Worm (Caenorhabditis elegans): Measurements from ENCODE around the gene dct-8.

Gene dct-8

DNA sequence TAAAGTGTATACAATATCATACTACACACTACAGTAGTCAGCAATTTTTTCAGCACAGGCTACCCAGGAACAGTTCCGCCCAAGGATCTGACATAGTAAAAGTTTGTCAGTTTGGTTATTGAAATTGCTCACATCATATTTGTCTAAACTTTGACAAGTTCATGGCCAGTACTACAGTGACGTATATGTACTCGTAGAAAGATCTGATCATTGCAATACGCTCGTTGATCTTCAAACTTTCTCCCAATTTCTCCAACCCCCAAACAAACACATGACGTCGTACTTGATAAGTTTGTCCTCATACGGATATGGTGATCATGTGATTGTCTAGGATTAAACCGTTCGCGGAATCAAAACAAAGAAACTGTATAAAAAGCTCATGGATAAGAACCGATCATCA lies at the start of gene dct-8:
TSS of gene dct-8 (plus strand) at position 301 of the 400 bp plus-strand sequence.
- TF ChIP-seq tab-1 (GFP tag; IDR thresholded peaks at IDR 0.05) (no peak), ref-1 (GFP tag; conservative IDR thresholded peaks at IDR 0.05) (no peak), klf-2 (GFP tag; conservative IDR thresholded peaks at IDR 0.05) (no peak), ztf-23 (GFP tag; IDR thresholded peaks at IDR 0.05) (no peak)

DNA sequence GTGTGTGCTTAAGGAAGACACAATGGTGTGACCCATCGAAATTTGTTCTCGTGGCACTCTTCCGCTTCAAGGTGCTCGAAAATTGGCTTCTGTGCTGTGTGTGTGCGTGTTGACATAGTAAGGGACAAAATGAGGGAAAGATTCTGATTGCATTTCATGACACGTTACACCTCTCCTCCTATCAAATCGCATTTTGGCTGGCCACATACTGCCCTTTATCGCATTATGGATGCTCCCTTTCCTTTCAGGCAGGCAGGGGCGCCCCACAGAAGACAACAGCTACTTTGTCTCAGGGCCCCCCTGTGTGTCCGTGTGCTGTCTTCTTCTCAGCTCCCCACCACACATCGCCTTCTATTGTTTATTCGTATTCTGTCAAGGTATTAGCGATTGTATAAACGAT lies 47.4 kb upstream of the dct-8 start:
- TF ChIP-seq flt-1 (GFP tag; IDR thresholded peaks at IDR 0.05): no peak

DNA sequence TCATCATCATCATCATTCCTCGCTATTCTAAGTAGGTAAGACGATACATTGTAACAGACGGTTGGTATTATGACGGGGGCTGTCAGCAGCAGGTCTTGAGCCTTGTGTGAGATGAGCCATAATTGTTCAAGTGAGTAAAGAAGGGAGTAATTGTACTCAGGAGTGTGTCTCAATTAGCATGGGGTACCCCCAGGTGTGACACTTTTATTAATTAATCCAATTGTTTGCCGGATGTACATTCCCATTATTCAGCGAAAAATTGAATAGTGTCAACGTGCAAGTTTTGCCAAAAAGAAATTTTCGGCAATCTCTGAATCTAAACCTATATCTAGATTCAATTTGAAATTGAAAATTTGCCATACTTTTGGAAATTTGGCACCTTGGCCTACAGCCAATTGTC lies 45.9 kb upstream of the dct-8 start:
- no peak for TF ChIP-seq cog-1 (tag; optimal IDR thresholded peaks at IDR 0.05)
- TF ChIP-seq T22C8.4 (GFP tag; IDR thresholded peaks at IDR 0.05): no peak
- TF ChIP-seq med-1 (GFP tag; optimal IDR thresholded peaks at IDR 0.05; ENCODE audit: insufficient read depth): no peak
- TF ChIP-seq tab-1 (GFP tag; IDR thresholded peaks at IDR 0.05): no peak
- no peak for TF ChIP-seq flt-1 (GFP tag; IDR thresholded peaks at IDR 0.05)
- no peak for TF ChIP-seq ztf-23 (GFP tag; IDR thresholded peaks at IDR 0.05)
- TF ChIP-seq klf-2 (GFP tag; conservative IDR thresholded peaks at IDR 0.05): no peak
- no peak for TF ChIP-seq ztf-29 (GFP tag; IDR thresholded peaks at IDR 0.05)
- TF ChIP-seq ref-1 (GFP tag; conservative IDR thresholded peaks at IDR 0.05): no peak

DNA sequence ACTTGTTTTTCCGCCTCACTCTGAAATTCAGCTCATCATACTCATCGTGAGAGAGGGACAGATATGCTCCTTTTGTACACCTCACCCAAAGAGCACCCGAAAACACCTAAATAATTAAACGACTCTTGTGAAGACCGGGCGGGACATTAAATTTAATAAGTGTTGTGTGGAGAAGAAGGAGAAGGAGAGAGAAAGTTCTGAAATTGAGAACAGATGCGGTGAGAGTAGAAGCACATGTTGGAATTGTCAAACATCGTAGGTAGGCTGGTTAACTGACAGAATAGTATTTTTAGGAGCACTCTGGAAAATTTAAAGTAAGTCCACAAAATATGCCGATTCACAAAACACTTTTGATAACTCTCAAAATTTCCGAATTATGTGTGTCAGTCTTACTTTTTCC lies 41.3 kb upstream of the dct-8 start:
- no peak for TF ChIP-seq tab-1 (GFP tag; IDR thresholded peaks at IDR 0.05)
- no peak for TF ChIP-seq ref-1 (GFP tag; conservative IDR thresholded peaks at IDR 0.05)
- no peak for TF ChIP-seq ztf-29 (GFP tag; IDR thresholded peaks at IDR 0.05)
- no peak for TF ChIP-seq med-1 (GFP tag; optimal IDR thresholded peaks at IDR 0.05; ENCODE audit: insufficient read depth)
- no peak for TF ChIP-seq ztf-23 (GFP tag; IDR thresholded peaks at IDR 0.05)
- no peak for TF ChIP-seq cog-1 (tag; optimal IDR thresholded peaks at IDR 0.05)
- no peak for TF ChIP-seq flt-1 (GFP tag; IDR thresholded peaks at IDR 0.05)

DNA sequence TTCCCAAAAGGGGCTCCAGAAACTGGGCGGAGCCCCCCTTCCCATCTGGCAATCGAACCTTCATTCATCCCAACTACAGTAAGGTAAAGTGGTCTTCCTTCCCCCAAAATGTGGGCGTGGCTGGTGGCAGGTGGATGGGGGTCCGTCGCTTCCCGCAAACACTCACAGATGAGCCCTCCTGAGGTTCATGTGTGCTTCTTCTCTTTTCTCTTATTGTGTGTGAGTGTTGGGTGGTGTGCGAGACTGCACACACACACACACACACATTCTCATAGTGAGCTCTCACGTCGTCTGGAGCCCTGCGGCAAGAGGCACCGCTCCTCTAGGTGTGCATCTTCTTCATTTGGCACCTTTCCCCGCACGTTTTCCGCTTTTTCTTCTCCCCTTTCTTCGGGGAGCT lies 40.3 kb upstream of the dct-8 start:
- TF ChIP-seq tab-1 (GFP tag; IDR thresholded peaks at IDR 0.05) (no peak), cog-1 (tag; optimal IDR thresholded peaks at IDR 0.05) (no peak), T22C8.4 (GFP tag; IDR thresholded peaks at IDR 0.05) (no peak), ztf-23 (GFP tag; IDR thresholded peaks at IDR 0.05) (0 out of 2 replicates have a peak, but pooled peaks have one; percentile 28), klf-2 (GFP tag; conservative IDR thresholded peaks at IDR 0.05) (no peak)

DNA sequence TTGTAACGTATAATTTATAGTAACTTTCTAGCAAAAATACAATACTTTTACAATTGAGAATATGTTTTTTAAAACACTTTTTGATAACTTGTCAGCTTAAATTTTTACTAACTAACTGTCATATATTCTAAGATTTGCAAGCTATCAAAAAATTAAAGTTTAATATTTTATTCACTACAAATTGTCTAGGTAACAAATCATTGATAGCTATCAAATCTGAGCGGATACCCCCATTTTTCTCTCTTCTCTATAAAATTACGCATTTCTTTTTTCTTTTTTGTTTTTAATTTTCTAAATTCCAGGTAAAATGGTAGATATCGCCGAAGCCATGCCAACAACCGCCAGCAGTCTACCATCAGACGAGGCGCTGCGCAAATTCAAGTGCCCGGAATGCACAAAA lies 39.3 kb upstream of the dct-8 start, which contains the start of gene zag-1:
TSS of gene zag-1 (plus strand) at position 301 of the 400 bp plus-strand sequence.
- TF ChIP-seq med-1 (GFP tag; optimal IDR thresholded peaks at IDR 0.05; ENCODE audit: insufficient read depth): no peak
- TF ChIP-seq tab-1 (GFP tag; IDR thresholded peaks at IDR 0.05): no peak
- TF ChIP-seq flt-1 (GFP tag; IDR thresholded peaks at IDR 0.05): 0 out of 2 replicates have a peak, but pooled peaks have one; percentile 14
- TF ChIP-seq klf-2 (GFP tag; conservative IDR thresholded peaks at IDR 0.05): no peak

DNA sequence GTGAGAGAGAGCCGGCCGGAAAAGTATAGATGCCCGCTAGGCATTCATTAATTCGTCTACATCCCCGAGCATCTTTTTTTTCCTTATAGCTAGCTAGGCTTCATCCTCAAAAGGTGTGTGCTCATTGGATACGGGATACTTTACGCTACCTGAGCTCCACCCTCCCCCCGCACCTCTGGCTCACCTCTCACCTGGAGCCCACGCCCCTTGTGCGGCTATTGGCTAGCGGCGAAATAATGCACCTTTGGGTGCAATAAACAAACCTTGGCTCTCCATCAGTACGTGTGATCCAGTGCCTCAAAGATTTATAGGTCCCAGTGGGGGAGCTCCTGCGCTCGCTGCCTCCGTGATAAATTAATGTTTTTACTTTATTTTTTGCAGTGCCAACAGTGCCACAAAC lies 38.7 kb upstream of the dct-8 start:
- TF ChIP-seq tab-1 (GFP tag; IDR thresholded peaks at IDR 0.05) (no peak), klf-2 (GFP tag; conservative IDR thresholded peaks at IDR 0.05) (no peak), med-1 (GFP tag; optimal IDR thresholded peaks at IDR 0.05; ENCODE audit: insufficient read depth) (no peak), T22C8.4 (GFP tag; IDR thresholded peaks at IDR 0.05) (no peak), ztf-23 (GFP tag; IDR thresholded peaks at IDR 0.05) (no peak), cog-1 (tag; optimal IDR thresholded peaks at IDR 0.05) (no peak), ref-1 (GFP tag; conservative IDR thresholded peaks at IDR 0.05) (no peak), flt-1 (GFP tag; IDR thresholded peaks at IDR 0.05) (no peak), ztf-29 (GFP tag; IDR thresholded peaks at IDR 0.05) (no peak)

DNA sequence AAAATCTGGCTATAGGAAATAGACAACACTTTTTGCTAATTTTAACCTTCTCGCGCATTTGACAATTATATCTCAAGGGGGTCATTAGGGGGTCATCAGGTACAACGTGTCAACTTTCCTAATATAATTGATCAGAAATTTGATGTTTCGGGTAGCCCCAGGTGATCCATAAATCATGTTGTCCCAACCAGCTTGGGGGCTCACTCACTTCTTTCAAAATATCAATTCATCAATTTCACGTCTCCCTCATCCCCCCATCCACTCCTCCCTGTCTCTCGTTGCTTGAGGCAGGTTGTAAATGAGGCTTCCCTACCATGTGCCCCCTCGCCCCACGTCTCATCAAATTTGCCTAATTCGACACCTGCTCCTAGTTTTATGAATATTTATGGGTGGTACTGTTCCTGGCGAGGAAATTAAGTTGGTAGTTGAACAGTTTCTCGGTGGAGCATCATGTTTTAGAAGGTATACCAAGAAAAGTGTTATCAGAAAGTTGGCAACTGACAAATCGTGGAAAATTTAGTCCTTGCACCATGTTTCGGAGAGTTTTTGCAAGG lies 36.8 kb upstream of the dct-8 start:
- no peak for TF ChIP-seq ztf-29 (GFP tag; IDR thresholded peaks at IDR 0.05)
- no peak for TF ChIP-seq tab-1 (GFP tag; IDR thresholded peaks at IDR 0.05)
- no peak for TF ChIP-seq ztf-23 (GFP tag; IDR thresholded peaks at IDR 0.05)
- TF ChIP-seq klf-2 (GFP tag; conservative IDR thresholded peaks at IDR 0.05): no peak
- TF ChIP-seq cog-1 (tag; optimal IDR thresholded peaks at IDR 0.05): no peak
- no peak for TF ChIP-seq med-1 (GFP tag; optimal IDR thresholded peaks at IDR 0.05; ENCODE audit: insufficient read depth)
- TF ChIP-seq flt-1 (GFP tag; IDR thresholded peaks at IDR 0.05): no peak
- TF ChIP-seq T22C8.4 (GFP tag; IDR thresholded peaks at IDR 0.05): no peak

DNA sequence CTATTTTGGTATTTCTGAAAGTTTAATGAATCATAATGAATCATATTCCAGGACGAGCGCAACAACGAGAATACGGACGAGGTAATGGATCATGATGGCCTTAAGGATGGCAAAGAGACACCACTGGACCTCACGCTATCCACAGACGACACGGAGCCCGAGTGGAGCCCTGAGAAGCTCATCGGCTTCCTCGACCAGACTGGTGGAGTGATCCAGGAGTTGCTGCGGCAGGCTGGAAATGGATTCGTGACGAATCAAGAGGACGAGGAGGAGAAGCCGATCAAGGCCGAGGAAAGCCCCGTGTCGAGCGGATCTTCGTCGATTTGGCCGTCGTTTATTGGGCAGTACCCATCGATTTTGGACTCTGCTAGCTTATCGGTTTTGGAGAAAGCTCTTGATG lies 35.3 kb upstream of the dct-8 start:
- no peak for TF ChIP-seq ref-1 (GFP tag; conservative IDR thresholded peaks at IDR 0.05)
- no peak for TF ChIP-seq cog-1 (tag; optimal IDR thresholded peaks at IDR 0.05)
- TF ChIP-seq ztf-23 (GFP tag; IDR thresholded peaks at IDR 0.05): no peak
- TF ChIP-seq klf-2 (GFP tag; conservative IDR thresholded peaks at IDR 0.05): no peak
- TF ChIP-seq T22C8.4 (GFP tag; IDR thresholded peaks at IDR 0.05): no peak
- no peak for TF ChIP-seq ztf-29 (GFP tag; IDR thresholded peaks at IDR 0.05)
- TF ChIP-seq med-1 (GFP tag; optimal IDR thresholded peaks at IDR 0.05; ENCODE audit: insufficient read depth): no peak
- TF ChIP-seq tab-1 (GFP tag; IDR thresholded peaks at IDR 0.05): no peak

DNA sequence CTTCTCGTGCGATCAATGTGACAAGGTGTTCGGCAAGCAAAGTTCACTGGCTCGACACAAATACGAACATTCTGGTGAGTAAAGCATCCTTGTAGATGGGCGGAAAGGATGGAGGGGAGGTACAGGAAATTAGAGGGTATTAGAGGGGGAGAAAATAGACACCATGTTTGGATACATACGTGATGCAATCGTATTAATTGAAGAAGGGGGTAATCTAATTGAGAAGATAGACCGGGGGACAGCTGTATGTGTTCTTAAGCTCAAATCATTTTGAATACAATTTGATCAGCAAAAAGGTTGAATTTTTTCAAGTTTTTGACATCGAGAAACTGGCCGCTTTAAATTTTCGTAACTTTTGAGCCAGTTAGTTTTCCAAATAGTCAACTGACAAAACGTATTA lies 34.5 kb upstream of the dct-8 start:
- no peak for TF ChIP-seq ztf-29 (GFP tag; IDR thresholded peaks at IDR 0.05)
- no peak for TF ChIP-seq klf-2 (GFP tag; conservative IDR thresholded peaks at IDR 0.05)
- no peak for TF ChIP-seq tab-1 (GFP tag; IDR thresholded peaks at IDR 0.05)
- TF ChIP-seq ztf-23 (GFP tag; IDR thresholded peaks at IDR 0.05): no peak
- TF ChIP-seq med-1 (GFP tag; optimal IDR thresholded peaks at IDR 0.05; ENCODE audit: insufficient read depth): no peak
- TF ChIP-seq ref-1 (GFP tag; conservative IDR thresholded peaks at IDR 0.05): no peak
- no peak for TF ChIP-seq T22C8.4 (GFP tag; IDR thresholded peaks at IDR 0.05)
- TF ChIP-seq flt-1 (GFP tag; IDR thresholded peaks at IDR 0.05): no peak
- no peak for TF ChIP-seq cog-1 (tag; optimal IDR thresholded peaks at IDR 0.05)

DNA sequence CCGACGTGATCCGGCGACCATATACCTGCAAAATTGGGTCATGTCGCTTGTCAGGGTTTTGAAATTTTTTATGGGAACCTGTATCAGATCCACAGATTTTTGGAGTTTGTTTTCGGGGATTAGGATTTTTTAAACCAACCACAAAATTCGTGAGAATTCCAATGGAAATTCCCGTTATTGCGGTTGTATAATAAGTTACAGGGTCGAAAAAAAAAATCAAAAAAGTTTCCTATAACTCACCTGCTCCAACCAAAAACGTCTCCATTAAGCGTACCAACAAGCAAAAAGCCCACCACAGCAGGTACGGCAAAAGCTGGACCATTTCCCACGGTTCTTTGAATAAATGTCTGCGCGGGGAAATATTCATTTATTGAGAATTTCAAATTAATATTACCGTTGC lies 31.9 kb upstream of the dct-8 start:
- TF ChIP-seq med-1 (GFP tag; optimal IDR thresholded peaks at IDR 0.05; ENCODE audit: insufficient read depth) (no peak), cog-1 (tag; optimal IDR thresholded peaks at IDR 0.05) (no peak), ztf-23 (GFP tag; IDR thresholded peaks at IDR 0.05) (no peak), ref-1 (GFP tag; conservative IDR thresholded peaks at IDR 0.05) (no peak), flt-1 (GFP tag; IDR thresholded peaks at IDR 0.05) (no peak), klf-2 (GFP tag; conservative IDR thresholded peaks at IDR 0.05) (no peak), tab-1 (GFP tag; IDR thresholded peaks at IDR 0.05) (no peak), ztf-29 (GFP tag; IDR thresholded peaks at IDR 0.05) (no peak), T22C8.4 (GFP tag; IDR thresholded peaks at IDR 0.05) (no peak)
